Worm (Caenorhabditis elegans): Measurements from ENCODE around the gene C34E10.10.

DNA sequence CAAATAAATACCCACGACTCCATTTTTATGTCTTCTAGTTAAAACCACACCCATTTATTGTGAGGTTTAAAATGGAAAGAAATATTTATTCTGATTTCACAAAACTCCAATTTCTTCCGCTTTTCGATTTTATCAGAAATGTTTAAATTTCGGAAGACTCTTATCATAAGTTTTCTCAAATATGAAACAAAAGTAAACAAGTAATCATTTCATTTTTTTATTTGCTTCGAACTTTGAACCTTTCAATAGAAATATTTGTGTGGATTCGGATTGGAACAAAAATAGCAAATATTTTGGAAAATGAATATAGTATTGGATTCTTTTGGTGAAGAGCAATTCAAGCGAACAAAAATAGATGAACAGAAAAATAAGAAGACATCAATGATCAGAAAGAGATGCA, 5.9 kb downstream of the C34E10.10 start:
- TF ChIP-seq ztf-11 (tag; optimal IDR thresholded peaks at IDR 0.05), result no peak
- TF ChIP-seq ZK546.5 (tag; optimal IDR thresholded peaks at IDR 0.05), result no peak
- no peak for TF ChIP-seq unc-62 (GFP tag; optimal IDR thresholded peaks at IDR 0.05)
- no peak for TF ChIP-seq nhr-11 (tag; optimal IDR thresholded peaks at IDR 0.05)
